Worm (Caenorhabditis elegans) whole organism, L4 larva: ENCODE measurements around the gene C54F6.20.

Experiments
- F37D6.2 ChIP-seq: sonication (generic microtip); optimal IDR thresholded peaks from 2 replicates; lab custom pipeline; 2016; ENCODE audit warnings: mild to moderate bottlenecking, missing genetic modification characterization, missing compliant biosample characterization
- R02D3.7 ChIP-seq: fragments of 150-350 bp; sonication (generic microtip); optimal IDR thresholded peaks from 3 replicates; lab custom pipeline; 2014; ENCODE audit warnings: missing biosample characterization, missing genetic modification characterization
- ZK337.2 ChIP-seq: fragments of 200-800 bp; sonication (Bioruptor generic); IDR thresholded peaks from 2 replicates; pipeline ENCODE4 v1.3.6; 2022; ENCODE audit warnings: missing genetic modification reagents, missing genetic modification characterization, missing compliant biosample characterization
- aha-1 ChIP-seq: fragments of 150-350 bp; peaks from one replicate; lab custom pipeline; 2014; ENCODE audit warnings: missing biosample characterization, missing genetic modification characterization
- arid-1 ChIP-seq: fragments of 200-800 bp; sonication (Bioruptor generic); conservative IDR thresholded peaks from 2 replicates; pipeline ENCODE4 v1.3.6; 2022; ENCODE audit warnings: missing genetic modification reagents, missing genetic modification characterization, missing compliant biosample characterization
- attf-4 ChIP-seq: sonication (generic microtip); optimal IDR thresholded peaks from 3 replicates; lab custom pipeline; 2017; ENCODE audit warnings: missing biosample characterization, missing genetic modification characterization
- ceh-20 ChIP-seq: fragments of 200-800 bp; sonication (Bioruptor generic); IDR thresholded peaks from 2 replicates; pipeline ENCODE4 v1.3.6; 2022; ENCODE audit warnings: missing genetic modification reagents, missing genetic modification characterization, missing compliant biosample characterization
- ceh-28 ChIP-seq: fragments of 150-350 bp; optimal IDR thresholded peaks from 2 replicates; lab custom pipeline; 2014; ENCODE audit warnings: missing biosample characterization, missing genetic modification reagents, missing genetic modification characterization
- ceh-44 ChIP-seq: fragments of 200-800 bp; sonication (Bioruptor generic); IDR thresholded peaks from 2 replicates; pipeline ENCODE4 v1.3.6; 2022; ENCODE audit warnings: missing genetic modification reagents, missing genetic modification characterization, missing compliant biosample characterization
- ctbp-1 ChIP-seq: fragments of 200-800 bp; sonication (Bioruptor generic); IDR thresholded peaks from 2 replicates; pipeline ENCODE4 v1.3.6; 2022; ENCODE audit warnings: missing genetic modification reagents, missing genetic modification characterization, missing compliant biosample characterization
- daf-16 ChIP-seq, 3 experiments: sonication (generic microtip); optimal IDR thresholded peaks; 2 replicates each; lab custom pipeline; 2016 to 2017; ENCODE audit warnings: missing genetic modification characterization in 3 of 3, missing genetic modification reagents in 3 of 3, mild to moderate bottlenecking in 2 of 3, missing compliant biosample characterization in 2 of 3, missing biosample characterization in 1 of 3, moderate library complexity in 1 of 3
- daf-8 ChIP-seq: fragments of 200-800 bp; sonication (Bioruptor generic); IDR thresholded peaks from 2 replicates; pipeline ENCODE4 v1.3.6; 2022; ENCODE audit warnings: missing genetic modification characterization, missing compliant biosample characterization
- dmd-6 ChIP-seq: fragments of 200-800 bp; sonication (Bioruptor generic); IDR thresholded peaks from 2 replicates; pipeline ENCODE4 v1.3.6; 2022; ENCODE audit warnings: missing genetic modification reagents, missing genetic modification characterization, missing compliant biosample characterization
- dpl-1 ChIP-seq: fragments of 150-350 bp; optimal IDR thresholded peaks from 2 replicates; lab custom pipeline; 2014; ENCODE audit warnings: missing biosample characterization, missing genetic modification reagents, missing genetic modification characterization
- dve-1 ChIP-seq: sonication (generic microtip); optimal IDR thresholded peaks from 2 replicates; lab custom pipeline; 2017; ENCODE audit warnings: antibody characterized with exemption, mild to moderate bottlenecking, missing genetic modification characterization, missing compliant biosample characterization; ENCODE audit not compliant: insufficient read depth
- egl-27 ChIP-seq: sonication (generic microtip); optimal IDR thresholded peaks from 3 replicates; lab custom pipeline; 2017; ENCODE audit warnings: missing biosample characterization, missing genetic modification reagents, missing genetic modification characterization
- egl-43 ChIP-seq: fragments of 200-800 bp; sonication (Bioruptor generic); IDR thresholded peaks from 2 replicates; pipeline ENCODE4 v1.3.6; 2022; ENCODE audit warnings: missing genetic modification reagents, missing genetic modification characterization, missing compliant biosample characterization
- hif-1 ChIP-seq, 2 experiments: sonication (generic microtip); optimal IDR thresholded peaks; 2 replicates each; lab custom pipeline; 2016 to 2017; ENCODE audit warnings: missing compliant biosample characterization in 2 of 2, missing genetic modification characterization in 2 of 2, missing genetic modification reagents in 2 of 2, missing genotype in 2 of 2, mild to moderate bottlenecking in 1 of 2
- hlh-30 ChIP-seq: sonication (generic microtip); optimal IDR thresholded peaks from 2 replicates; lab custom pipeline; 2017; ENCODE audit warnings: antibody characterized with exemption, mild to moderate bottlenecking, missing genetic modification characterization, missing compliant biosample characterization; ENCODE audit not compliant: insufficient read depth
- jun-1 ChIP-seq: fragments of 150-350 bp; optimal IDR thresholded peaks from 2 replicates; lab custom pipeline; 2014; ENCODE audit warnings: missing biosample characterization, missing genetic modification reagents, missing genetic modification characterization
- lin-1 ChIP-seq: fragments of 200-800 bp; sonication (Bioruptor generic); IDR thresholded peaks from 2 replicates; pipeline ENCODE4 v1.3.6; 2022; ENCODE audit warnings: missing genetic modification reagents, missing genetic modification characterization, missing compliant biosample characterization
- lin-13 ChIP-seq: fragments of 150-350 bp; optimal IDR thresholded peaks from 2 replicates; lab custom pipeline; 2014; ENCODE audit warnings: missing biosample characterization, missing genetic modification reagents, missing genetic modification characterization
- lin-29 ChIP-seq: fragments of 200-800 bp; sonication (Bioruptor generic); IDR thresholded peaks from 2 replicates; pipeline ENCODE4 v1.3.6; 2022; ENCODE audit warnings: missing genetic modification reagents, missing genetic modification characterization, missing compliant biosample characterization
- mdl-1 ChIP-seq, 2 experiments: fragments of 150-350 bp in 1 of 2; sonication (generic microtip) in 1 of 2; optimal IDR thresholded peaks; 2 replicates each; lab custom pipeline; 2014 to 2017; ENCODE audit warnings: missing biosample characterization in 2 of 2, missing genetic modification characterization in 2 of 2
- mxl-2 ChIP-seq: fragments of 200-800 bp; sonication (Bioruptor generic); conservative IDR thresholded peaks from 2 replicates; pipeline ENCODE4 v1.3.6; 2022; ENCODE audit warnings: missing genetic modification reagents, missing genetic modification characterization, missing compliant biosample characterization
- nhr-6 ChIP-seq: fragments of 150-350 bp; optimal IDR thresholded peaks from 2 replicates; lab custom pipeline; 2014; ENCODE audit warnings: missing biosample characterization, missing genetic modification characterization
- nhr-77 ChIP-seq: fragments of 150-350 bp; optimal IDR thresholded peaks from 2 replicates; lab custom pipeline; 2014; ENCODE audit warnings: missing biosample characterization, missing genetic modification characterization
- pqm-1 ChIP-seq: sonication (generic microtip); optimal IDR thresholded peaks from 2 replicates; lab custom pipeline; 2017; ENCODE audit warnings: missing biosample characterization, missing genetic modification characterization
- set-16 ChIP-seq: fragments of 200-800 bp; sonication (Bioruptor generic); IDR thresholded peaks from 2 replicates; pipeline ENCODE4 v1.3.6; 2022; ENCODE audit warnings: missing genetic modification reagents, missing genetic modification characterization, missing compliant biosample characterization
- snpc-4 ChIP-seq: fragments of 150-350 bp; optimal IDR thresholded peaks from 2 replicates; lab custom pipeline; 2014; ENCODE audit warnings: missing biosample characterization, missing genetic modification characterization
- unc-130 ChIP-seq: sonication (generic microtip); optimal IDR thresholded peaks from 2 replicates; lab custom pipeline; 2016; ENCODE audit warnings: missing genetic modification reagents, missing genetic modification characterization, missing compliant biosample characterization
- unc-39 ChIP-seq: sonication (generic microtip); optimal IDR thresholded peaks from 2 replicates; lab custom pipeline; 2017; ENCODE audit warnings: missing biosample characterization, missing genetic modification characterization
- zag-1 ChIP-seq: fragments of 150-350 bp; optimal IDR thresholded peaks from 2 replicates; lab custom pipeline; 2014; ENCODE audit warnings: missing biosample characterization, missing genetic modification characterization
- zfp-3 ChIP-seq: fragments of 200-800 bp; sonication (Bioruptor generic); conservative IDR thresholded peaks from 2 replicates; pipeline ENCODE4 v1.3.6; 2022; ENCODE audit warnings: missing genetic modification reagents, missing genetic modification characterization, missing compliant biosample characterization
- zip-2 ChIP-seq: fragments of 150-350 bp; optimal IDR thresholded peaks from 2 replicates; lab custom pipeline; 2014; ENCODE audit warnings: missing biosample characterization, missing genetic modification characterization
- ztf-7 ChIP-seq: fragments of 150-350 bp; optimal IDR thresholded peaks from 2 replicates; lab custom pipeline; 2014; ENCODE audit warnings: missing biosample characterization, missing genetic modification characterization

C54F6.20 gene

ce11 chrV:7485000-7485399 is 39.5 kb upstream of the C54F6.20 start, which contains the start of gene srbc-8:
Gene srbc-8, minus strand, starts transcription at chrV:7485100.
- TF ChIP-seq lin-29 (GFP tag; lab: Robert Waterston, UW) (no peak), jun-1 (tag; lab: Kevin White, UChicago) (no peak), dmd-6 (no peak), zfp-3 (no peak), set-16 (GFP tag; lab: Robert Waterston, UW) (no peak), dve-1 (tag; lab: Kevin White, UChicago) (no peak), lin-1 (GFP tag; lab: Robert Waterston, UW) (no peak), egl-43 (GFP tag; lab: Robert Waterston, UW) (no peak), ztf-7 (no peak), ctbp-1 (GFP tag; lab: Robert Waterston, UW) (no peak), pqm-1 (no peak), hif-1 (tag; optimal IDR thresholded peaks at IDR 0.05; lab: Kevin White, UChicago) (no peak)

- TF ChIP-seq daf-8 (GFP tag; lab: Robert Waterston, UW) (no peak), attf-4 (no peak), nhr-77 (tag; lab: Kevin White, UChicago) (no peak)
Measured at ce11 chrV:7487518-7487917, 37.0 kb upstream of the C54F6.20 start, which contains the start of gene srbc-7. Gene srbc-7, minus strand, starts transcription at chrV:7487618.

- TF ChIP-seq mxl-2 (GFP tag; lab: Robert Waterston, UW) (no peak), R02D3.7 (tag; lab: Kevin White, UChicago) (no peak), ceh-44 (no peak), dpl-1 (no peak), egl-43 (GFP tag; lab: Robert Waterston, UW) (no peak), aha-1 (tag; lab: Kevin White, UChicago) (no peak), lin-13 (GFP tag; lab: Kevin White, UChicago) (no peak), unc-39 (tag; lab: Kevin White, UChicago) (no peak), ZK337.2 (GFP tag; lab: Robert Waterston, UW) (no peak), hlh-30 (tag; lab: Kevin White, UChicago) (no peak), ceh-28 (no peak), F37D6.2 (no peak), ctbp-1 (GFP tag; lab: Robert Waterston, UW) (no peak), nhr-6 (tag; lab: Kevin White, UChicago) (no peak)
Measured at ce11 chrV:7490340-7490739, 34.2 kb upstream of the C54F6.20 start, which contains the start of gene srbc-9. Gene srbc-9, minus strand, starts transcription at chrV:7490440.

- no peak for TF ChIP-seq egl-27 (tag; lab: Kevin White, UChicago)
- no peak for TF ChIP-seq zag-1
- TF ChIP-seq ceh-44 = no peak
- no peak for TF ChIP-seq ceh-20
- no peak for TF ChIP-seq aha-1 (tag; lab: Kevin White, UChicago)
- TF ChIP-seq egl-43 (GFP tag; lab: Robert Waterston, UW) = no peak
- no peak for TF ChIP-seq snpc-4 (tag; lab: Kevin White, UChicago)
- TF ChIP-seq unc-130 (GFP tag; lab: Kevin White, UChicago) = no peak
- no peak for TF ChIP-seq zip-2
- no peak for TF ChIP-seq mdl-1 (tag; optimal IDR thresholded peaks at IDR 0.05; lab: Kevin White, UChicago)
- TF ChIP-seq daf-16 (GFP tag; optimal IDR thresholded peaks at IDR 0.05; lab: Kevin White, UChicago) = no peak
- TF ChIP-seq daf-16 (tag; optimal IDR thresholded peaks at IDR 0.05; lab: Kevin White, UChicago) = no peak
Measured at ce11 chrV:7492924-7493323, 31.6 kb upstream of the C54F6.20 start, which contains the start of gene srbc-10. Gene srbc-10, minus strand, starts transcription at chrV:7493024.

- no peak for TF ChIP-seq arid-1 (GFP tag; lab: Robert Waterston, UW)
Measured at ce11 chrV:7495189-7495588, 29.4 kb upstream of the C54F6.20 start, which contains the start of gene srbc-11. Gene srbc-11, minus strand, starts transcription at chrV:7495289.
